Worm (Caenorhabditis elegans): ENCODE data around the gene F38E1.3.

- TF ChIP-seq ama-1 (optimal IDR thresholded peaks at IDR 0.05) (no peak), eyg-1 (tag; optimal IDR thresholded peaks at IDR 0.05) (no peak), pag-3 (tag; optimal IDR thresholded peaks at IDR 0.05; ENCODE audit: borderline replicate concordance) (no peak), hlh-8 (tag; optimal IDR thresholded peaks at IDR 0.05) (no peak), F13H6.1 (tag; optimal IDR thresholded peaks at IDR 0.05) (no peak)
Measured at ce11 chrV:8403916-8404315, 28.0 kb downstream of the F38E1.3 start.
